Fruit fly (Drosophila melanogaster) whole organism, embryonic: ENCODE measurements around the gene CG2157.
A peak's percentile ranks its signal among the peaks of the same experiment; 100 is the strongest.

Experiments
- BEAF-32 ChIP-seq: fragments of 200-800 bp; sonication (Bioruptor generic); optimal IDR thresholded peaks from 3 replicates; lab custom pipeline; 2017; ENCODE audit warnings: missing biosample characterization, missing genetic modification characterization, mild to moderate bottlenecking, moderate library complexity, missing genetic modification reagents
- CG11723 ChIP-seq: fragments of 200-800 bp; sonication (Bioruptor generic); optimal IDR thresholded peaks from 2 replicates; lab custom pipeline; 2017; ENCODE audit warnings: missing biosample characterization, mild to moderate bottlenecking, missing genetic modification characterization
- CG12769 ChIP-seq: fragments of 200-800 bp; sonication (Bioruptor generic); optimal IDR thresholded peaks from 2 replicates; lab custom pipeline; 2019; ENCODE audit warnings: missing biosample characterization, mild to moderate bottlenecking, missing genetic modification characterization, moderate library complexity
- CG14014 ChIP-seq: fragments of 200-800 bp; sonication (Bioruptor generic); IDR thresholded peaks from 2 replicates; pipeline ENCODE4 v1.3.6; 2022; ENCODE audit warnings: missing biosample characterization, missing genetic modification characterization
- CG14441 ChIP-seq: fragments of 200-800 bp; sonication (Bioruptor generic); IDR thresholded peaks from 2 replicates; pipeline ENCODE4 v1.3.6; 2022; ENCODE audit warnings: missing biosample characterization, missing genetic modification characterization
- CG14860 ChIP-seq: fragments of 200-800 bp; sonication (Bioruptor generic); IDR thresholded peaks from 3 replicates; pipeline ENCODE4 v1.3.6; 2022; ENCODE audit warnings: missing biosample characterization, missing genetic modification characterization; ENCODE audit not compliant: partially characterized antibody
- CG14965 ChIP-seq: fragments of 200-800 bp; sonication (Bioruptor generic); optimal IDR thresholded peaks from 2 replicates; lab custom pipeline; 2016; ENCODE audit warnings: missing biosample characterization, missing genetic modification characterization, borderline replicate concordance
- CG15011 ChIP-seq: fragments of 200-800 bp; sonication (Bioruptor generic); optimal IDR thresholded peaks from 3 replicates; lab custom pipeline; 2018; ENCODE audit warnings: missing biosample characterization, mild to moderate bottlenecking, missing genetic modification characterization
- CG16815 ChIP-seq: fragments of 200-800 bp; sonication (Bioruptor generic); optimal IDR thresholded peaks from 3 replicates; lab custom pipeline; 2017; ENCODE audit warnings: missing biosample characterization, mild to moderate bottlenecking, missing genetic modification characterization
- CG18011 ChIP-seq: fragments of 200-800 bp; sonication (Bioruptor generic); optimal IDR thresholded peaks from 2 replicates; lab custom pipeline; 2017; ENCODE audit warnings: missing biosample characterization, missing genetic modification characterization, mild to moderate bottlenecking, moderate library complexity, missing genotype
- CG30403 ChIP-seq: fragments of 200-800 bp; sonication (Bioruptor generic); optimal IDR thresholded peaks from 3 replicates; lab custom pipeline; 2016; ENCODE audit warnings: missing biosample characterization, missing genetic modification characterization
- CG33213 ChIP-seq: fragments of 200-800 bp; sonication (Bioruptor generic); optimal IDR thresholded peaks from 3 replicates; lab custom pipeline; 2016; ENCODE audit warnings: missing biosample characterization, missing genetic modification characterization
- CG3995 ChIP-seq: fragments of 200-800 bp; sonication (Bioruptor generic); optimal IDR thresholded peaks from 3 replicates; lab custom pipeline; 2016; ENCODE audit warnings: missing biosample characterization, missing genetic modification characterization
- CG43689 ChIP-seq: fragments of 200-800 bp; sonication (Bioruptor generic); IDR thresholded peaks from 2 replicates; pipeline ENCODE4 v1.3.6; 2022; ENCODE audit warnings: missing biosample characterization, missing genetic modification characterization
- CG5245 ChIP-seq: fragments of 200-800 bp; sonication (Bioruptor generic); optimal IDR thresholded peaks from 3 replicates; lab custom pipeline; 2016; ENCODE audit warnings: missing biosample characterization, missing genetic modification characterization
- CG6791 ChIP-seq: fragments of 200-800 bp; sonication (Bioruptor generic); IDR thresholded peaks from 3 replicates; pipeline ENCODE4 v1.3.6; 2022; ENCODE audit warnings: missing biosample characterization, missing genetic modification characterization; ENCODE audit not compliant: partially characterized antibody
- CG7987 ChIP-seq: fragments of 200-800 bp; sonication (Bioruptor generic); optimal IDR thresholded peaks from 2 replicates; lab custom pipeline; 2018; ENCODE audit warnings: missing biosample characterization, mild to moderate bottlenecking, missing genetic modification characterization, moderate library complexity
- CG9609 ChIP-seq: fragments of 200-800 bp; sonication (Bioruptor generic); optimal IDR thresholded peaks from 3 replicates; lab custom pipeline; 2016; ENCODE audit warnings: missing biosample characterization, missing genetic modification characterization
- CTCF ChIP-seq: fragments of 200-800 bp; sonication (Bioruptor generic); optimal IDR thresholded peaks from 2 replicates; lab custom pipeline; 2017; ENCODE audit warnings: missing biosample characterization, mild to moderate bottlenecking, missing genetic modification characterization, moderate library complexity
- D19A ChIP-seq: fragments of 200-800 bp; optimal IDR thresholded peaks from 3 replicates; lab custom pipeline; 2019; ENCODE audit warnings: missing biosample characterization, mild to moderate bottlenecking, missing genetic modification characterization, moderate library complexity
- Dek ChIP-seq: fragments of 200-800 bp; sonication (Bioruptor generic); optimal IDR thresholded peaks from 3 replicates; lab custom pipeline; 2019; ENCODE audit warnings: missing biosample characterization, mild to moderate bottlenecking, missing genetic modification characterization, moderate library complexity
- Dll ChIP-seq: fragments of 200-800 bp; sonication (Bioruptor generic); IDR thresholded peaks from 4 replicates; pipeline ENCODE4 v1.3.6; 2022; ENCODE audit warnings: missing biosample characterization, missing genetic modification characterization; ENCODE audit not compliant: partially characterized antibody
- E2f1 ChIP-seq: fragments of 200-800 bp; sonication (Bioruptor generic); IDR thresholded peaks from 2 replicates; pipeline ENCODE4 v1.3.6; 2022; ENCODE audit warnings: missing biosample characterization, missing genetic modification characterization
- H2.0 ChIP-seq: fragments of 200-800 bp; sonication (Bioruptor generic); IDR thresholded peaks from 2 replicates; pipeline ENCODE4 v1.3.6; 2022; ENCODE audit warnings: missing biosample characterization, missing genetic modification characterization
- HmgD ChIP-seq: fragments of 200-800 bp; sonication (Bioruptor generic); optimal IDR thresholded peaks from 3 replicates; lab custom pipeline; 2016; ENCODE audit warnings: missing biosample characterization, missing genetic modification characterization
- Jarid2 ChIP-seq: fragments of 200-800 bp; sonication (Bioruptor generic); optimal IDR thresholded peaks from 3 replicates; lab custom pipeline; 2017; ENCODE audit warnings: mild to moderate bottlenecking, missing biosample characterization, missing genetic modification reagents, missing genetic modification characterization
- MTF-1 ChIP-seq: fragments of 200-800 bp; sonication (Bioruptor generic); optimal IDR thresholded peaks from 2 replicates; lab custom pipeline; 2018; ENCODE audit warnings: missing biosample characterization, mild to moderate bottlenecking, missing genetic modification characterization, borderline replicate concordance
- Meics ChIP-seq: fragments of 200-800 bp; sonication (Bioruptor generic); optimal IDR thresholded peaks from 2 replicates; lab custom pipeline; 2017; ENCODE audit warnings: missing biosample characterization, mild to moderate bottlenecking, missing genetic modification characterization
- Sox100B ChIP-seq: fragments of 200-800 bp; sonication (Bioruptor generic); optimal IDR thresholded peaks from 3 replicates; lab custom pipeline; 2018; ENCODE audit warnings: missing biosample characterization, mild to moderate bottlenecking, missing genetic modification characterization
- Spps ChIP-seq: fragments of 200-800 bp; sonication (Bioruptor generic); optimal IDR thresholded peaks from 2 replicates; lab custom pipeline; 2018; ENCODE audit warnings: missing biosample characterization, mild to moderate bottlenecking, missing genetic modification characterization
- amos ChIP-seq: fragments of 200-800 bp; sonication (Bioruptor generic); IDR thresholded peaks from 2 replicates; pipeline ENCODE4 v1.3.6; 2022; ENCODE audit warnings: missing biosample characterization, missing genetic modification characterization; ENCODE audit not compliant: partially characterized antibody
- bbx ChIP-seq: fragments of 200-800 bp; sonication (Bioruptor generic); IDR thresholded peaks from 2 replicates; pipeline ENCODE4 v1.3.6; 2022; ENCODE audit warnings: missing biosample characterization, missing genetic modification characterization; ENCODE audit not compliant: partially characterized antibody
- crp ChIP-seq, 2 experiments: fragments of 200-800 bp; sonication (Bioruptor generic); optimal IDR thresholded peaks; 2 replicates in 1 of 2; 3 replicates in 1 of 2; lab custom pipeline; 2017; ENCODE audit warnings: missing biosample characterization in 2 of 2, missing genetic modification characterization in 2 of 2, mild to moderate bottlenecking in 1 of 2, moderate library complexity in 1 of 2
- ewg ChIP-seq: fragments of 200-800 bp; sonication (Bioruptor generic); optimal IDR thresholded peaks from 3 replicates; lab custom pipeline; 2017; ENCODE audit warnings: mild to moderate bottlenecking, missing biosample characterization, missing genetic modification reagents, missing genetic modification characterization
- gsb-n ChIP-seq: fragments of 200-800 bp; sonication (Bioruptor generic); optimal IDR thresholded peaks from 3 replicates; lab custom pipeline; 2018; ENCODE audit warnings: missing biosample characterization, mild to moderate bottlenecking, missing genetic modification characterization
- hth ChIP-seq: fragments of >200 bp; optimal IDR thresholded peaks from 2 replicates; lab custom pipeline; 2017; ENCODE audit warnings: inconsistent platforms
- lab ChIP-seq: fragments of 200-800 bp; sonication (Bioruptor generic); optimal IDR thresholded peaks from 3 replicates; lab custom pipeline; 2017; ENCODE audit warnings: missing biosample characterization, missing genetic modification characterization, mild to moderate bottlenecking, moderate library complexity, missing genetic modification reagents
- lola ChIP-seq, 3 experiments: fragments of >200 bp in 2 of 3; fragments of 200-800 bp in 1 of 3; sonication (Bioruptor generic) in 1 of 3; optimal IDR thresholded peaks; 2 replicates each; lab custom pipeline; 2017 to 2019; ENCODE audit warnings: missing biosample characterization in 3 of 3, missing genetic modification characterization in 3 of 3, mild to moderate bottlenecking in 1 of 3, moderate library complexity in 1 of 3
- nau ChIP-seq: fragments of 200-800 bp; sonication (Bioruptor generic); optimal IDR thresholded peaks from 3 replicates; lab custom pipeline; 2017; ENCODE audit warnings: missing biosample characterization, mild to moderate bottlenecking, missing genetic modification characterization, missing genetic modification reagents
- nerfin-1 ChIP-seq: fragments of 200-800 bp; sonication (Bioruptor generic); optimal IDR thresholded peaks from 3 replicates; lab custom pipeline; 2019; ENCODE audit warnings: missing biosample characterization, mild to moderate bottlenecking, missing genetic modification characterization, moderate library complexity
- org-1 ChIP-seq: fragments of 200-800 bp; sonication (Bioruptor generic); optimal IDR thresholded peaks from 2 replicates; lab custom pipeline; 2017; ENCODE audit warnings: missing biosample characterization, missing genetic modification characterization
- pho ChIP-seq: fragments of 200-800 bp; sonication (Bioruptor generic); optimal IDR thresholded peaks from 2 replicates; lab custom pipeline; 2016; ENCODE audit warnings: missing biosample characterization, missing genetic modification characterization
- prd ChIP-seq, 3 experiments: fragments of >200 bp in 2 of 3; fragments of 200-800 bp in 1 of 3; sonication (Bioruptor generic) in 1 of 3; optimal IDR thresholded peaks in 2 of 3; IDR thresholded peaks in 1 of 3; 2 replicates in 2 of 3; 3 replicates in 1 of 3; pipeline versions ENCODE4 v1.3.6 to Lab custom; 2017 to 2022; ENCODE audit warnings: missing biosample characterization in 1 of 3, missing genetic modification characterization in 1 of 3
- row ChIP-seq: fragments of 200-800 bp; sonication (Bioruptor generic); IDR thresholded peaks from 3 replicates; pipeline ENCODE4 v1.3.6; 2022; ENCODE audit warnings: missing biosample characterization, missing genetic modification characterization
- sens-2 ChIP-seq: fragments of 200-800 bp; sonication (Bioruptor generic); IDR thresholded peaks from 2 replicates; pipeline ENCODE4 v1.3.6; 2022; ENCODE audit warnings: missing biosample characterization, missing genetic modification characterization
- slbo ChIP-seq: fragments of 200-800 bp; sonication (Bioruptor generic); IDR thresholded peaks from 2 replicates; pipeline ENCODE4 v1.3.6; 2022; ENCODE audit warnings: missing biosample characterization, missing genetic modification characterization
- tin ChIP-seq: fragments of 200-800 bp; sonication (Bioruptor generic); optimal IDR thresholded peaks from 3 replicates; lab custom pipeline; 2016; ENCODE audit warnings: missing biosample characterization, missing genetic modification characterization
- tio ChIP-seq: fragments of 200-800 bp; sonication (Bioruptor generic); optimal IDR thresholded peaks from 2 replicates; lab custom pipeline; 2017; ENCODE audit warnings: missing biosample characterization, missing genetic modification characterization, inconsistent platforms
- toy ChIP-seq: fragments of 200-800 bp; sonication (Bioruptor generic); IDR thresholded peaks from 2 replicates; pipeline ENCODE4 v1.3.6; 2022; ENCODE audit warnings: missing biosample characterization, missing genetic modification characterization

Gene CG2157

DNA sequence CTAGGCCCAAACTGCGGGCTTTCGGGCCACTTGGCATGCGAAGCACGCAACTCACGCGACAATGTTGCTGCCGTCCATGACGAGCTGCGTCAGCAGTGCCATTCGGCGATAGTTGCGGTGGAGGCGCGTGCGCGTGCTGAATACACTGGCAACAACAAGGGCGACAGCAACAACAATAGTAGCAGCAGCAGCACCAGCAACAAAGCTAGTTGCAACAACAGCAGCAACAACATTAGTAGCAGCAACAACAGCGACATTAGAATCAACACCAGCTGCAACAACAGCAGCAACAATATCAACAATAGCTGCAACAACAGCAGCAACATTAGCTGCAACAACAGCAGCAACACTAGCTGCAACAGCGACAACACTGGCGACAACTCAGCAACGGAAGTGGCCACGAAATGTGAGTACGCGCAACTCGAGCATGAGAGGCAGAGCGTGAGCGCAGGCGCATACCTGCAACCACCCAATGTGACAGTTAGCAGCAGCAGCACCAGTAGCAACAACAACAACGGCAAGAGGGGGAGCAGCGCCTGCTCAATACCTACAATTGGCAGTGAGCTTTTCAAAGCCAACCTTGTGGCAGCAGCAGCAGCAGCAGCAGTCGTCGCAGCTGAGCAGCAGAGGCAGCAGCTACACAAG is 37.3 kb downstream of the CG2157 start (continued):
- TF ChIP-seq CG33213 (GFP tag; lab: Kevin White, UChicago) (no peak), Sox100B (GFP tag; lab: Kevin White, UChicago) (no peak), E2f1 (no peak), CG14014 (no peak), hth (lab: Kevin White, UChicago) (no peak), nau (GFP tag; lab: Kevin White, UChicago) (no peak), CG3995 (GFP tag; lab: Kevin White, UChicago) (no peak), tin (no peak), CG7987 (no peak), CG14965 (GFP tag; lab: Kevin White, UChicago) (no peak), nerfin-1 (no peak), CG14860 (GFP tag; lab: Robert Waterston, UW) (0 out of 3 replicates have a peak, but pooled peaks have one; percentile 16), sens-2 (GFP tag; lab: Robert Waterston, UW) (no peak), Dll (0 out of 4 replicates have a peak, but pooled peaks have one; percentile 35), crp (GFP tag; optimal IDR thresholded peaks at IDR 0.05; lab: Kevin White, UChicago) (no peak), CG15011 (GFP tag; lab: Kevin White, UChicago) (no peak), org-1 (GFP tag; lab: Kevin White, UChicago) (no peak), CG14441 (no peak), lab (GFP tag; lab: Kevin White, UChicago) (no peak), CG43689 (GFP tag; lab: Robert Waterston, UW) (no peak), CG30403 (GFP tag; lab: Kevin White, UChicago) (no peak), lola (GFP tag; optimal IDR thresholded peaks at IDR 0.05; lab: Kevin White, UChicago) (no peak), toy (no peak), CG12769 (tag; lab: Kevin White, UChicago) (no peak), CG11723 (no peak), row (GFP tag; lab: Robert Waterston, UW) (peak; percentile 40; the same call in 2 of the 3 replicates), Dek (tag; lab: Kevin White, UChicago) (no peak), CG18011 (GFP tag; lab: Kevin White, UChicago) (no peak), amos (GFP tag; lab: Robert Waterston, UW) (peak; percentile 55; the same call in 1 of the 2 replicates), CG16815 (GFP tag; lab: Kevin White, UChicago) (no peak), pho (no peak), Spps (tag; lab: Kevin White, UChicago) (no peak), CG6791 (GFP tag; lab: Robert Waterston, UW) (no peak), Jarid2 (GFP tag; lab: Kevin White, UChicago) (no peak), gsb-n (tag; lab: Kevin White, UChicago) (no peak), Meics (GFP tag; lab: Kevin White, UChicago) (no peak), HmgD (GFP tag; lab: Kevin White, UChicago) (no peak), CG9609 (no peak), CG5245 (GFP tag; lab: Kevin White, UChicago) (no peak), slbo (no peak), ewg (peak; percentile 99), tio (GFP tag; lab: Kevin White, UChicago) (no peak), D19A (tag; lab: Kevin White, UChicago) (no peak), prd (optimal IDR thresholded peaks at IDR 0.05; lab: Kevin White, UChicago) (no peak), prd (GFP tag; IDR thresholded peaks at IDR 0.05; lab: Robert Waterston, UW) (no peak), CTCF (no peak), BEAF-32 (GFP tag; lab: Kevin White, UChicago) (peak; percentile 52), MTF-1 (GFP tag; lab: Kevin White, UChicago) (no peak), bbx (GFP tag; lab: Robert Waterston, UW) (peak; percentile 18; the same call in 1 of the 2 replicates), H2.0 (no peak)
